Worm (Caenorhabditis elegans): Measurements from ENCODE around the gene sft-4.

ce11 chrX:5805872-5806472 lies 25.4 kb upstream of the sft-4 start, which contains the start of gene F13D11.3:
- TF ChIP-seq ztf-23 (GFP tag; IDR thresholded peaks at IDR 0.05) (no peak), med-1 (GFP tag; optimal IDR thresholded peaks at IDR 0.05; ENCODE audit: insufficient read depth) (no peak), flt-1 (GFP tag; IDR thresholded peaks at IDR 0.05) (no peak), cog-1 (tag; optimal IDR thresholded peaks at IDR 0.05) (no peak)
